Worm (Caenorhabditis elegans) whole organism, early embryonic: ENCODE results near the gene Y57G11A.4.

Experiments used
- ama-1 ChIP-seq: fragments of 150-350 bp; optimal IDR thresholded peaks from 2 replicates; lab custom pipeline; 2014
- ceh-13 ChIP-seq: fragments of 200-800 bp; sonication (Bioruptor generic); optimal IDR thresholded peaks from 2 replicates; lab custom pipeline; 2018; ENCODE audit warnings: mild to moderate bottlenecking, missing genetic modification characterization, missing compliant biosample characterization
- hmbx-1 ChIP-seq: sonication (generic microtip); optimal IDR thresholded peaks from 2 replicates; lab custom pipeline; 2016; ENCODE audit warnings: mild to moderate bottlenecking, missing genetic modification characterization, missing compliant biosample characterization
- hmg-4 ChIP-seq: fragments of 200-800 bp; sonication (Bioruptor generic); optimal IDR thresholded peaks from 2 replicates; lab custom pipeline; 2018; ENCODE audit warnings: mild to moderate bottlenecking, missing genetic modification characterization, missing compliant biosample characterization
- pes-1 ChIP-seq: fragments of 200-800 bp; sonication (Bioruptor generic); IDR thresholded peaks from 2 replicates; pipeline ENCODE4 v1.3.6; 2022; ENCODE audit warnings: missing genetic modification reagents, missing genetic modification characterization, missing compliant biosample characterization
- sea-1 ChIP-seq: fragments of 200-800 bp; sonication (Bioruptor generic); conservative IDR thresholded peaks from 2 replicates; pipeline ENCODE4 v1.3.6; 2022; ENCODE audit warnings: missing genetic modification characterization, missing compliant biosample characterization
- tbx-11 ChIP-seq: fragments of 200-800 bp; sonication (Bioruptor generic); IDR thresholded peaks from 2 replicates; pipeline ENCODE4 v1.3.6; 2022; ENCODE audit warnings: missing genetic modification characterization, missing compliant biosample characterization
- tra-4 ChIP-seq: sonication (generic microtip); optimal IDR thresholded peaks from 2 replicates; lab custom pipeline; 2017; ENCODE audit warnings: missing genetic modification characterization, missing compliant biosample characterization

ce11 chrIV:14495474-14495873 lies 13.4 kb downstream of the Y57G11A.4 start:
- TF ChIP-seq hmbx-1 (tag; lab: Kevin White, UChicago) (no peak), sea-1 (GFP tag; lab: Robert Waterston, UW) (no peak), ceh-13 (GFP tag; lab: Kevin White, UChicago) (no peak), ama-1 (lab: Kevin White, UChicago) (no peak), pes-1 (GFP tag; lab: Robert Waterston, UW) (no peak), tbx-11 (GFP tag; lab: Robert Waterston, UW) (no peak), hmg-4 (GFP tag; lab: Kevin White, UChicago) (no peak), tra-4 (tag; lab: Kevin White, UChicago) (no peak)
